Worm (Caenorhabditis elegans) whole organism, L2 larva: ENCODE measurements around the gene idpb-1.
"Not testable (repeated sequence)": the region's sequence is repeated elsewhere in the genome, so short reads cannot be mapped to it uniquely, and the experiment has no call there.

Experiments
- C34F6.9 ChIP-seq: fragments of 150-350 bp; optimal IDR thresholded peaks from 2 replicates; lab custom pipeline; 2014; ENCODE audit warnings: missing biosample characterization, missing genetic modification characterization
- R02D3.7 ChIP-seq: fragments of 150-350 bp; optimal IDR thresholded peaks from 2 replicates; lab custom pipeline; 2014; ENCODE audit warnings: missing biosample characterization, missing genetic modification characterization
- alr-1 ChIP-seq: fragments of 150-350 bp; optimal IDR thresholded peaks from 2 replicates; lab custom pipeline; 2014; ENCODE audit warnings: missing biosample characterization, missing genetic modification characterization
- aly-2 ChIP-seq: fragments of 150-350 bp; optimal IDR thresholded peaks from 2 replicates; lab custom pipeline; 2014; ENCODE audit warnings: missing biosample characterization, missing genetic modification characterization
- ama-1 ChIP-seq: fragments of 150-350 bp; optimal IDR thresholded peaks from 2 replicates; lab custom pipeline; 2018; ENCODE audit warnings: inconsistent platforms
- blmp-1 ChIP-seq: sonication (generic microtip); optimal IDR thresholded peaks from 2 replicates; lab custom pipeline; 2017; ENCODE audit warnings: missing genetic modification characterization, mild to moderate bottlenecking, missing compliant biosample characterization, antibody characterized with exemption, moderate library complexity; ENCODE audit not compliant: insufficient read depth
- ceh-82 ChIP-seq: fragments of 150-350 bp; optimal IDR thresholded peaks from 2 replicates; lab custom pipeline; 2014; ENCODE audit warnings: missing biosample characterization, missing genetic modification characterization
- crh-2 ChIP-seq: sonication (generic microtip); optimal IDR thresholded peaks from 2 replicates; lab custom pipeline; 2017; ENCODE audit warnings: missing biosample characterization, missing genetic modification characterization
- dmd-4 ChIP-seq: sonication (generic microtip); optimal IDR thresholded peaks from 2 replicates; lab custom pipeline; 2017; ENCODE audit warnings: missing biosample characterization, missing genetic modification characterization
- egl-27 ChIP-seq: sonication (generic microtip); optimal IDR thresholded peaks from 3 replicates; lab custom pipeline; 2017; ENCODE audit warnings: missing biosample characterization, missing genetic modification reagents, missing genetic modification characterization
- elt-1 ChIP-seq: fragments of 150-350 bp; optimal IDR thresholded peaks from 2 replicates; lab custom pipeline; 2014; ENCODE audit warnings: missing biosample characterization, missing genetic modification characterization
- fos-1 ChIP-seq: fragments of 150-350 bp; optimal IDR thresholded peaks from 2 replicates; lab custom pipeline; 2014; ENCODE audit warnings: missing biosample characterization, missing genetic modification characterization
- gmeb-1 ChIP-seq: fragments of 150-350 bp; optimal IDR thresholded peaks from 2 replicates; lab custom pipeline; 2014; ENCODE audit warnings: missing biosample characterization, missing genetic modification characterization
- lin-11 ChIP-seq: fragments of 150-350 bp; sonication (generic microtip); optimal IDR thresholded peaks from 2 replicates; lab custom pipeline; 2014; ENCODE audit warnings: missing biosample characterization, missing genetic modification characterization, inconsistent platforms, mixed read lengths
- lin-13 ChIP-seq: fragments of 150-350 bp; optimal IDR thresholded peaks from 2 replicates; lab custom pipeline; 2014; ENCODE audit warnings: missing biosample characterization, missing genetic modification reagents, missing genetic modification characterization
- lin-39 ChIP-seq: fragments of 150-350 bp; optimal IDR thresholded peaks from 2 replicates; lab custom pipeline; 2014; ENCODE audit warnings: missing biosample characterization, missing genetic modification reagents, missing genetic modification characterization
- lsy-2 ChIP-seq, 2 experiments: fragments of 150-350 bp in 1 of 2; sonication (generic microtip) in 1 of 2; optimal IDR thresholded peaks; 2 replicates each; lab custom pipeline; 2014 to 2017; ENCODE audit warnings: missing biosample characterization in 2 of 2, missing genetic modification characterization in 2 of 2
- mbf-1 ChIP-seq: sonication (generic microtip); optimal IDR thresholded peaks from 2 replicates; lab custom pipeline; 2017; ENCODE audit warnings: missing biosample characterization, missing genetic modification characterization
- mdl-1 ChIP-seq, 2 experiments: fragments of 150-350 bp in 1 of 2; sonication (generic microtip) in 1 of 2; optimal IDR thresholded peaks; 2 replicates each; lab custom pipeline; 2017; ENCODE audit warnings: missing biosample characterization in 2 of 2, missing genetic modification characterization in 2 of 2
- nhr-10 ChIP-seq: sonication (generic microtip); optimal IDR thresholded peaks from 2 replicates; lab custom pipeline; 2017; ENCODE audit warnings: missing biosample characterization, missing genetic modification characterization
- nhr-12 ChIP-seq: fragments of 150-350 bp; optimal IDR thresholded peaks from 2 replicates; lab custom pipeline; 2014; ENCODE audit warnings: missing biosample characterization, missing genetic modification characterization
- nhr-237 ChIP-seq: fragments of 150-350 bp; optimal IDR thresholded peaks from 2 replicates; lab custom pipeline; 2014; ENCODE audit warnings: missing biosample characterization, missing genetic modification characterization
- nhr-25 ChIP-seq: fragments of 150-350 bp; sonication (generic microtip); optimal IDR thresholded peaks from 3 replicates; lab custom pipeline; 2014; ENCODE audit warnings: missing biosample characterization, missing genetic modification characterization
- nhr-6 ChIP-seq: fragments of 150-350 bp; optimal IDR thresholded peaks from 2 replicates; lab custom pipeline; 2014; ENCODE audit warnings: missing biosample characterization, missing genetic modification characterization
- nhr-77 ChIP-seq: fragments of 150-350 bp; optimal IDR thresholded peaks from 2 replicates; lab custom pipeline; 2014; ENCODE audit warnings: missing biosample characterization, missing genetic modification characterization
- sem-4 ChIP-seq: fragments of 150-350 bp; optimal IDR thresholded peaks from 2 replicates; lab custom pipeline; 2014; ENCODE audit warnings: missing biosample characterization, missing genetic modification reagents, missing genetic modification characterization
- skn-1 ChIP-seq: sonication (generic microtip); optimal IDR thresholded peaks from 2 replicates; lab custom pipeline; 2017; ENCODE audit warnings: missing biosample characterization, missing genetic modification characterization
- sma-9 ChIP-seq, 2 experiments: fragments of 150-350 bp in 1 of 2; sonication (generic microtip) in 1 of 2; optimal IDR thresholded peaks; 2 replicates each; lab custom pipeline; 2014 to 2016; ENCODE audit warnings: missing genetic modification characterization in 2 of 2, mild to moderate bottlenecking in 1 of 2, missing biosample characterization in 1 of 2, missing compliant biosample characterization in 1 of 2, missing genetic modification reagents in 1 of 2, moderate library complexity in 1 of 2
- snpc-4 ChIP-seq: fragments of 150-350 bp; optimal IDR thresholded peaks from 2 replicates; lab custom pipeline; 2014; ENCODE audit warnings: missing biosample characterization, missing genetic modification characterization
- unc-39 ChIP-seq: fragments of 150-350 bp; optimal IDR thresholded peaks from 2 replicates; lab custom pipeline; 2014; ENCODE audit warnings: missing biosample characterization, missing genetic modification characterization
- unc-62 ChIP-seq: fragments of 150-350 bp; optimal IDR thresholded peaks from 2 replicates; lab custom pipeline; 2014; ENCODE audit warnings: missing biosample characterization, missing genetic modification reagents, missing genetic modification characterization
- ztf-4 ChIP-seq: fragments of 150-350 bp; optimal IDR thresholded peaks from 2 replicates; lab custom pipeline; 2014; ENCODE audit warnings: missing biosample characterization, missing genetic modification characterization

idpb-1 gene

DNA sequence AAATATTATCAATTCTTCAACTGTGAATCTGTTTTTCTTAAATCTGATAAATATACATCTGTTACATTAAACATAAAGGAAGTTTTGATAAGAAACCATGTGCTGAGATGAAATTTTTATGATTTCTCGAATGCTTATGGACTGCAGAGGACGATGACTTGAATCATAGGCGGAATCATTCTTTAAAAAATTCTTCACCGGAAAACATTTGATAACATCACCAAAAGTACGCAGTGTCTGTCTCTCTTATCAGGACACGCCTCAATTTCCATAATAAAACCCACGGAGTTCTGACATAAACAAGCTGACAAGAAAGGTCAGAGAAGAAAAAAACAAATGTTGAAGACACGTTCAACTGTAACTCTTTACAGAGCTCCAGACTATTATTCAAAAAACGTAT, 7.9 kb downstream of the idpb-1 start, which contains the start of gene F09C12.2:
Gene F09C12.2 (plus strand): TSS at position 320 of the 400 bp plus-strand sequence.
- no peak for TF ChIP-seq gmeb-1 (tag; lab: Kevin White, UChicago)
- peak; percentile 14 for TF ChIP-seq fos-1 (tag; lab: Kevin White, UChicago)
- TF ChIP-seq lin-13 (GFP tag; lab: Kevin White, UChicago) = no peak
- TF ChIP-seq lin-39 (tag; lab: Kevin White, UChicago) = no peak

DNA sequence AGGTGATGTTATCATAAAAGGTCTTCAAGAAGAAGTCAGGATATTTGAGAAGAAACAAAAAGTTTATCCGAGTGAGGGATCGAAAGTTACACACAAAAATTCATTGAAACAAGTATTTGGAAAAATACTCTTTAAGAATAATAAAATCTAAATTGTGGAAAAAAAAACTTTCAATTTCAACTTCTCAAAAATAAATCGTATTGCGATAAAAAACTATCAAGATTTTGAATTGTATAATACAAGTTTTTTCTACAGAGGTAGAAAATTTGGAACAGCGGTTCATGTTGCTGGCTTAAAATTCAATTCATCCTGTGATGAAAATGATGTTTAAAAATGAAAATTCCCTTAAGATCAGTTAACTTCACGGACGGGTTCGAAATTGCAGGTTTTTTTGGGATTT, 10.3 kb downstream of the idpb-1 start, which contains the start of gene F09C12.8:
Gene F09C12.8 (plus strand): TSS at position 301 of the 400 bp plus-strand sequence.
- TF ChIP-seq snpc-4 (tag; lab: Kevin White, UChicago) = no peak
- no peak for TF ChIP-seq lin-11
- TF ChIP-seq skn-1 (tag; lab: Kevin White, UChicago) = no peak
- no peak for TF ChIP-seq nhr-12 (tag; lab: Kevin White, UChicago)
- TF ChIP-seq unc-62 (GFP tag; lab: Kevin White, UChicago) = no peak
- no peak for TF ChIP-seq mdl-1 (tag; optimal IDR thresholded peaks at IDR 0.05; lab: Kevin White, UChicago)
- no peak for TF ChIP-seq mbf-1
- no peak for TF ChIP-seq nhr-6 (tag; lab: Kevin White, UChicago)
- no peak for TF ChIP-seq ama-1
- TF ChIP-seq lin-39 (tag; lab: Kevin White, UChicago) = no peak
- TF ChIP-seq nhr-237 (tag; lab: Kevin White, UChicago) = no peak
- TF ChIP-seq sem-4 = no peak
- no peak for TF ChIP-seq elt-1 (tag; lab: Kevin White, UChicago)
- no peak for TF ChIP-seq crh-2 (tag; lab: Kevin White, UChicago)
- TF ChIP-seq dmd-4 (tag; lab: Kevin White, UChicago) = no peak
- no peak for TF ChIP-seq ztf-4 (tag; lab: Kevin White, UChicago)
- TF ChIP-seq ceh-82 = no peak
- no peak for TF ChIP-seq aly-2 (tag; lab: Kevin White, UChicago)
- TF ChIP-seq sma-9 (GFP tag; optimal IDR thresholded peaks at IDR 0.05; lab: Kevin White, UChicago) = no peak
- no peak for TF ChIP-seq sma-9 (tag; optimal IDR thresholded peaks at IDR 0.05; lab: Kevin White, UChicago)
- TF ChIP-seq egl-27 (tag; lab: Kevin White, UChicago) = no peak
- TF ChIP-seq, all 48 proteins: peak for 0

DNA sequence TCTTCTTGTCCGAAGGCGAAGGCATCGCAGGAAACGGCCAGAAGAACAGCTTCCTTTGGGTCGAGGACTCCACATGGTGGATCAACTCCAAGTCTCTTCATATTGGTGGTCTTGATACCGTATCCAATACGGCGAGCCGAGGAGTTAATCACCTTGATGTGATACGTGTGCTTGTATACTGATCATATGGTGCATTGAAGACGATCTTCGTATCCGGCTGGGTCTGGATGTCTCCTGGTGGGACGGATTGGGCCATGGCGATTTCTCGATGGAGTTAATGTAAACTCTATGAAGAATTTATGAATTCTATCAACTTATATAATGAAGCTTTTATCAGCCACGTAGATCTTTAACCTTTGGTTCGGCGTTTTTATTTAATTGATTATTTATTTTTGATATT, 13.5 kb downstream of the idpb-1 start, which contains the start of gene msp-74:
Gene msp-74 (minus strand): TSS at position 101 of the 400 bp plus-strand sequence.
- TF ChIP-seq nhr-25; lsy-2 (tag; optimal IDR thresholded peaks at IDR 0.05; lab: Kevin White, UChicago); nhr-10: not testable (repeated sequence)

DNA sequence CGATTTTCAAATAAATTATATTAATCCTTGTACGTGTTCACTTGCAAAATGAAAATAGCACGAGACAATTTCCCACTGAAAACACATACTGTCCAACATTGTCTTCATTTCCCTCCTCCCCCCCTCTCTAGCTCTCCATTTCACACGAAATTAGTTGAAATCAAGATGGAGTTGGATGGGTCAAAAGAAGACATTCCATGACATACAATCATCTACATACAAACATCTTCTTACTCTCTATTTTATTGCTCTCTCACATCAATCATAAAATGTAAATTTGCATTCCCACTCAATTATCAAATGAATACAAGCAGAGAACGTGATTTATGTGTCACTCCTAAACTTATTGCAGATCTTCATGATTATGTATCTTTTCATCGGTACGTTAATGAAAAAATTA, 13.9 kb downstream of the idpb-1 start, which contains the start of gene srsy-1:
Gene srsy-1 (plus strand): TSS at position 301 of the 400 bp plus-strand sequence.
- no peak for TF ChIP-seq R02D3.7 (tag; lab: Kevin White, UChicago)
- no peak for TF ChIP-seq lsy-2 (tag; optimal IDR thresholded peaks at IDR 0.05; lab: Kevin White, UChicago)
- TF ChIP-seq fos-1 (tag; lab: Kevin White, UChicago) = no peak
- no peak for TF ChIP-seq unc-39 (tag; lab: Kevin White, UChicago)
- TF ChIP-seq, all 48 proteins: peak for 0

DNA sequence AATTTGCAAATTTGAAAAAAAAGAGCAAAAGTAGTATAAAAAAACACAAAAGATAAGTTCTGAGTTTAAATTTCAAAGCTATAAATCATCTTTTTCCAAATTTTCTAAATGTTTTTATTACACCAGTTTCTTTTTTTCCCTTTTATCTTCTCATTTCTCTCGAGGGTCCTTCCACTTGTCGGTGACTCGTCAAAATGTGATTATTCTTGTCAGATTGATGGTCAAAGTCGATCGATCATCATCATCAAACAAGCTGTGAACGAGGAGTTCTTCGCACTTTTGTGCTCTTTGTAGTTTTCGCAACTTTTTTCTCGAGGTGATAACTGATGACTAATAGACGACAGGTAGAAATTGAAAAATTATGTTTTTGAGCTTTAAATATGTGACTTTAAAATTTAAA, 18.8 kb downstream of the idpb-1 start:
- TF ChIP-seq nhr-12 (tag; lab: Kevin White, UChicago) (no peak), unc-62 (GFP tag; lab: Kevin White, UChicago) (peak; percentile 7)

DNA sequence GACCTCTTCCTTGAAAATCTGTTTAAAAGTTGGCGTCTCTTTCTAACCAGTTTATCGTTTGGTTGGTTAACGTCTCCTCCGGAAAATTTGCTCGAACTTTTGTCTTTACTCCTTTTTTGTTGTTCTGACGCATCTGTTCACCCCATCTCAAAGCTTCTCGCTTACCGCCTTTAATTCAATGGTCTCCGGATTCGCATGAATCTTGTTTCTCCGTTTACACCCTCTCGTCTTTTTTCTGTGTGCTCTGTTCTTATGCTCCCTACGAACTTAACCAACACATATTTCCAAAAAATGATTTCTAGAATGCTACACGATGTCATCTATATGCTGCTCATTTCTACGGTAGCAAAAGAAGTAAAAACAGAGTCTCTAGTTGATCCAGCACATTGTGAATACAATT, 28.3 kb downstream of the idpb-1 start, which contains the start of gene lgc-56:
Gene lgc-56 (plus strand): TSS at position 301 of the 400 bp plus-strand sequence.
- TF ChIP-seq nhr-77 (tag; lab: Kevin White, UChicago) (no peak), alr-1 (tag; lab: Kevin White, UChicago) (no peak), blmp-1 (tag; lab: Kevin White, UChicago) (no peak), C34F6.9 (no peak)
- TF ChIP-seq, all 48 proteins: peak for 0
